Fruit fly (Drosophila melanogaster): ENCODE data around the gene Jon74E.

The Jon74E gene

DNA sequence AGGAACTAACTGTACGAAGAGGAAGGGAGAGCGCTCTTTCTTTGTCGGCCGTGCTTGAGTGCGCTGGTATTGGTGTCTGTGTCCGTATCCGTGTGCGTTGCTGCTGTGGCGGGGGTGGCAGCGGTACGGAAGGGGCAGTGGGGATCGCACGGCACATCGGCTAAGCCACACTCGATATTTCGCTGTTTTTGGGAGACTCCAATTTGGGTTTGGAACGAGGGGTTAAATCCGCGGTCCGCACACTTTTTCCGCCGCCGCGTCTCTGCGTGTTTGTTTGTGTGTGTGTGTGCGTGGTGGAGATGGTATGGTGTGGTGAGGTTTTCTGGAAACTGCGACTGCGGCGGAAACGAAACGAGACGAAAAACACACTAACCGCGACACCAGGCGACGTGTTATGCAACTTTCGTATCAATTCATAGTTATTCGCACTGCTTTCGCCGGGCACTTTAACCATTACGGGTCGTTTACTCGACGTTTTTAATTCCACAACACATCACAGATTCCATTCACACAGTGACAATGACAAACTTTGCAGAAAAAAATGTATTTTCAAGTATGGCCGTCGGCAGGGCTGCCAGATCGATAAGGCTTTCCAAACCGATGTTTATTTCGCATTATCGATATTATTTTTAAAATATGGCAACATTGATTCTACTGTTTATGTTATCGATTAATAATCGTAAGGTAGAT lies 8.4 kb upstream of the Jon74E start, which contains the start of gene CycT (continued):
- TF ChIP-seq danr (GFP tag; IDR thresholded peaks at IDR 0.05) = no peak

DNA sequence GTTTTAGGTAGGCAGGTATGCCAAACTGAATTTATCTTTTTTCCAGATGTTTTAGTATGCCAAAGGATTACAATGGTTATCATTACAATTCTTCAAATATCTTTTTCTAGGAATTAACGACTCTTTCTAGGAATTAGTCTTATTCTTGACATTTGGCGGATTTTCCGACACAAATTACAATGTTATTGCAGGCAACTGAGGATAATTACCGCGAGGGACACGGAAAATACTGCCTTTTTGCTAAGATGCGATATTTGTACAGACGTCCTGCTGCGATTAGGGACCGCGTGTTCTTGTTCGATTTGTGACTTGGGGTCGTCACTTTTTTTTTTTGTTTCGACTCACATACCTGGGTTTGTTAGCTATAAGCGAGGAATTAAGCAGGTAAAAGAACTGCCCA lies 6.9 kb upstream of the Jon74E start:
- TF ChIP-seq tll (GFP tag; optimal IDR thresholded peaks at IDR 0.05) (peak in 1 of 2 experiments; percentile 95), NK7.1 (GFP tag; optimal IDR thresholded peaks at IDR 0.05) (no peak), CG15479 (GFP tag; optimal IDR thresholded peaks at IDR 0.05) (peak; percentile 61), CG5953 (GFP tag; IDR thresholded peaks at IDR 0.05) (no peak), Ptx1 (GFP tag; IDR thresholded peaks at IDR 0.05) (no peak), Aef1 (GFP tag; IDR thresholded peaks at IDR 0.05) (no peak), cad (GFP tag; optimal IDR thresholded peaks at IDR 0.05) (peak; percentile 67), zen (tag; optimal IDR thresholded peaks at IDR 0.05) (peak; percentile 96), pros (GFP tag; optimal IDR thresholded peaks at IDR 0.05) (no peak)

DNA sequence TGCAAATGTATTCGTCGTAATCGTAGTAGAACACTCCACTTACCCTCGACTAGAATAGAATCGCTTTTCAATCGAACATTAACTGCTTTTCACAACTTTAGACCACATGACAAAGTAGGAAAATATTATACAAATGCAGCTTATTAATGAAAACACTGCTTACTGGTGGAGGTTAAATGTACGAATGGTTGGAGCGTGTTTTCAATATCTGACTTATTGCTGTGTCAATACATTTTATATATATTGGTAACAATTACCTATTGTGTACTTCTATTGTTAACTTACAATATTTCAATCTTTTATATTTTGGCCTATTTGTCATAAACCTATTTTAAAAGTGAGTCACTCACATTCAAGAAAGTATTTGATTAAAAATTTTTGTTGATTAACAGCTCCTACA lies 8.9 kb downstream of the Jon74E start:
- TF ChIP-seq Doc2 (GFP tag; IDR thresholded peaks at IDR 0.05) (no peak), CG31388 (GFP tag; optimal IDR thresholded peaks at IDR 0.05) (no peak), CG8089 (GFP tag; optimal IDR thresholded peaks at IDR 0.05) (no peak), Ada2b (GFP tag; IDR thresholded peaks at IDR 0.05) (no peak), Spps (tag; optimal IDR thresholded peaks at IDR 0.05) (no peak)

DNA sequence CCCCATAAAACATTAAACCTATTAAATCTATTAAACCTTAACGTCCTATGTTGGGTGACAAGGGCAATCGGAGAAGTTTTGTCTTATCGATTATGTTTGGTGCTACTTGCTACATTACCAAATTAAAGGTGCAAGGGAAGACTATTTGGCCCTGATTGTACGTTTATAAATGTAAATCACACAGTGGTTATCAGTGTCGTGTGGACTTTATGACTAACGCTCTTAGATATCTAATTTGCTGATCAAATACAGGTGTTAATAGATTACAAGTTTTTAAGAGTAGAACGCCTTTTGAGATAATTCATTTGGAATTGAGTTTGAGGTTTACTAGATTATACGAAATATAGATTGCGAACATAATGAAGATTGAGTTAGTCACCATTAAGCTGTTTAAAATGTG lies 10.0 kb downstream of the Jon74E start:
- peak; percentile 50 for TF ChIP-seq caup (GFP tag; optimal IDR thresholded peaks at IDR 0.05; ENCODE audit: severe bottlenecking)
- TF ChIP-seq Antp (GFP tag; optimal IDR thresholded peaks at IDR 0.05) = no peak
- peak; percentile 88 for TF ChIP-seq exex (tag; optimal IDR thresholded peaks at IDR 0.05)
- TF ChIP-seq CG15514 (GFP tag; optimal IDR thresholded peaks at IDR 0.05) = no peak
- TF ChIP-seq CG14441 (GFP tag; IDR thresholded peaks at IDR 0.05) = no peak
- no peak for TF ChIP-seq CG14014 (GFP tag; IDR thresholded peaks at IDR 0.05)
- TF ChIP-seq gro (GFP tag; optimal IDR thresholded peaks at IDR 0.05) = peak; percentile 34
- TF ChIP-seq Meics (GFP tag; optimal IDR thresholded peaks at IDR 0.05) = peak; percentile 51
- peak; percentile 9 for TF ChIP-seq CG13424 (tag; optimal IDR thresholded peaks at IDR 0.05)
- no peak for TF ChIP-seq sd (tag; optimal IDR thresholded peaks at IDR 0.05)
- no peak for TF ChIP-seq Xrp1 (GFP tag; IDR thresholded peaks at IDR 0.05)
- no peak for TF ChIP-seq CG17361 (GFP tag; IDR thresholded peaks at IDR 0.05)
- TF ChIP-seq CG10565 (GFP tag; optimal IDR thresholded peaks at IDR 0.05) = no peak
- peak; percentile 59 for TF ChIP-seq sug (tag; optimal IDR thresholded peaks at IDR 0.05)
- peak; percentile 46 for TF ChIP-seq CrebB (tag; optimal IDR thresholded peaks at IDR 0.05)
- peak; percentile 18 for TF ChIP-seq MTF-1 (GFP tag; optimal IDR thresholded peaks at IDR 0.05; ENCODE audit: borderline replicate concordance)
- TF ChIP-seq hkb (optimal IDR thresholded peaks at IDR 0.05) = no peak
- TF ChIP-seq hkb (GFP tag; IDR thresholded peaks at IDR 0.05) = 0 out of 2 replicates have a peak, but pooled peaks have one; percentile 17
- TF ChIP-seq HmgZ (tag; optimal IDR thresholded peaks at IDR 0.05) = peak; percentile 32
- TF ChIP-seq CG12659 (GFP tag; optimal IDR thresholded peaks at IDR 0.05) = peak; percentile 24
- peak; percentile 50 for TF ChIP-seq sens (GFP tag)
- no peak for TF ChIP-seq Tbp (GFP tag; optimal IDR thresholded peaks at IDR 0.05)
- TF ChIP-seq sc (optimal IDR thresholded peaks at IDR 0.05) = no peak
- no peak for TF ChIP-seq sc (GFP tag; optimal IDR thresholded peaks at IDR 0.05)
- peak; percentile 47 for TF ChIP-seq CG3281 (GFP tag; optimal IDR thresholded peaks at IDR 0.05)
- no peak for TF ChIP-seq CG10274 (GFP tag; optimal IDR thresholded peaks at IDR 0.05)
- TF ChIP-seq CG13296 (GFP tag; optimal IDR thresholded peaks at IDR 0.05) = peak; percentile 77
- TF ChIP-seq Asciz (GFP tag; optimal IDR thresholded peaks at IDR 0.05) = peak; percentile 13
- TF ChIP-seq CG6765 (GFP tag; optimal IDR thresholded peaks at IDR 0.05) = peak; percentile 44
- TF ChIP-seq CG15011 (GFP tag; optimal IDR thresholded peaks at IDR 0.05) = peak; percentile 2
- no peak for TF ChIP-seq jing (GFP tag; optimal IDR thresholded peaks at IDR 0.05)
